Worm (Caenorhabditis elegans): ENCODE measurements around the gene try-4.

try-4 gene

ce11 chrV:20861080-20861479, at the start of gene try-4:
Gene try-4 (minus strand): TSS chrV:20861153.
- TF ChIP-seq unc-62 (GFP tag; optimal IDR thresholded peaks at IDR 0.05): no peak

DNA sequence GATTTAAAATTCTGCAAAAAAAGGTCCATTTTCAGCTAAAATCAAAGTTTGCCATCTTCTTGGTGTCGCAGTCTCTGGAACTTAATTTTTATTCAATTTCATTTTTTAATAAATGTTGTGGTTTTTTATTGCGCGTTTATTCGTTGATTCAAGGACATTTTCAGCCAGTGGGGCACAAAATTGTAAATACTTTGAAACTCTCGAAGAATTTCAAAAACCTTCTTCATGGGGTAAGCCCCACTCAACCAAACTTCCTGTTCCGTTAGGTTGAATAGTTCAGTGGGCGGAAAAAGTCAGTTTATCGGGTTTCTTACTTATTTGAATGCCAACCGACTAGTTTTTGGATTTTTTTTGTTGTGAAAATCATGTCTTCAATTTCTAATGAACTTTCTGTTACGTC, 49.2 kb upstream of the try-4 start, which contains the start of gene ttll-9:
ttll-9 (plus strand) TSS at position 301 of the 400 bp plus-strand sequence.
- no peak for TF ChIP-seq unc-62 (GFP tag; optimal IDR thresholded peaks at IDR 0.05)

ce11 chrV:20909761-20910160, 48.8 kb upstream of the try-4 start:
- no peak for TF ChIP-seq unc-62 (GFP tag; optimal IDR thresholded peaks at IDR 0.05)

- no peak for TF ChIP-seq unc-62 (GFP tag; optimal IDR thresholded peaks at IDR 0.05)
Measured at ce11 chrV:20906977-20907376, 46.0 kb upstream of the try-4 start.

ce11 chrV:20904094-20904268, 43.0 kb upstream of the try-4 start, which contains the start of gene acs-12:
Gene acs-12 (plus strand): TSS chrV:20904169.
- no peak for TF ChIP-seq unc-62 (GFP tag; optimal IDR thresholded peaks at IDR 0.05)

ce11 chrV:20903167-20904093, 42.5 kb upstream of the try-4 start, which contains the start of gene amx-3:
Gene amx-3 (minus strand): TSS chrV:20903714.
- TF ChIP-seq unc-62 (GFP tag; optimal IDR thresholded peaks at IDR 0.05): no peak

DNA sequence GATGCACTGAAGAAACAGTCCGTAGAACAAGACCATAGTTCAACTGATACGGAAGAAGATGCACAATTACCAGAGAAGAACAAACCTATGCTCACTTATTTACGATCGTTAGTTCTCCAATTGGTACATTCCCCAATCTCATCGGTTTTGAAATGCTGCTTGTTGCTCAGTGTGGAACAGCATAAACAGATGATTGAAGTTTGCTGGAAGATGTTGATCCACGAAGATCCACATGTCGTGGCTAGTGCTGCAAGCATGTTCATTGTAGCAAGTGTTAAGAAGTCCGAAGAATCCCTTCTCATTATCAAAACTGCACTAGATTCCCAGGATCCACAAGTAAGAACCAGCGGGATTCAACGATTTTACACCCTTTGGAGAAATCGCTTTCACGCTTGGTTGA, 30.9 kb upstream of the try-4 start:
- TF ChIP-seq unc-62 (GFP tag; optimal IDR thresholded peaks at IDR 0.05): no peak

- no peak for TF ChIP-seq unc-62 (GFP tag; optimal IDR thresholded peaks at IDR 0.05)
Measured at ce11 chrV:20879069-20879667, 18.2 kb upstream of the try-4 start, which contains the start of gene unc-80. Gene unc-80 (plus strand): TSS chrV:20879601.

DNA sequence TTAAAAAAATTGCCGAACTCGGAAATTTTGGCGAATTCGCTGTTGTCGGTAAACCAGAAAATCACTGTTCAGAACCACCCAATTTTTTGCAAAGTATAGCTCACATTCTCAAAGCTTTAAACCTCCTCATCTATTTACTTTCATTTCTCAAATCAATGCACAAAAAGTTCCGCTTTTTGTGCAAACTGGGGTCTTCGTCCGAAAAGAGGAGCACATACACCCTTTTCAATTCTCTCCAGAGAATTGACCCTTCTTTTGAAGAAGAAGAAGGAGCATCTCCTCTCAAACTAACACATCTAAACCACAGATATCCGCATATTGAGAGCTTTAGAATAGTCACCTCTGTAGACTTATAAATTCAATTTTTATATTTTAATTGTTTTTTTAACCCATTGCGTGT, 14.4 kb upstream of the try-4 start:
- TF ChIP-seq unc-62 (GFP tag; optimal IDR thresholded peaks at IDR 0.05): no peak

- TF ChIP-seq unc-62 (GFP tag; optimal IDR thresholded peaks at IDR 0.05): no peak
Measured at ce11 chrV:20873144-20873543, 12.2 kb upstream of the try-4 start.

DNA sequence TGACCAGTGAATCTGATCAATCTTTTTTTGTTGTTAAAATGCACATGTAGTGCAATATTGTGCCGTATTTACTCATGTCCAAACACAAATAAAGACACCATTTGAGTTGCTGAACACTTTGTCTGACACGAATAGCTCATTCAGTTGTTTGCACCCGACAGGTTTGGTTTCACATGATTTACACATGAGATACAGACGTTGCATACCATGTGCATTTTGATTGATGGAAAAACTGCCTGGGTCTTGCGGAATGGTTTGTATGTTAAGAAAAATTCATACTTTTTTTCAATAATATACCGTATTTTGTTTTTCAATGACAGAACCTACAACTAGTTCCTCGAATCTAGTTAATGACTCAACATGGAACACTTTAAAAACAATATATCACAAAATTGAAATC, 10.2 kb upstream of the try-4 start:
- no peak for TF ChIP-seq unc-62 (GFP tag; optimal IDR thresholded peaks at IDR 0.05)

DNA sequence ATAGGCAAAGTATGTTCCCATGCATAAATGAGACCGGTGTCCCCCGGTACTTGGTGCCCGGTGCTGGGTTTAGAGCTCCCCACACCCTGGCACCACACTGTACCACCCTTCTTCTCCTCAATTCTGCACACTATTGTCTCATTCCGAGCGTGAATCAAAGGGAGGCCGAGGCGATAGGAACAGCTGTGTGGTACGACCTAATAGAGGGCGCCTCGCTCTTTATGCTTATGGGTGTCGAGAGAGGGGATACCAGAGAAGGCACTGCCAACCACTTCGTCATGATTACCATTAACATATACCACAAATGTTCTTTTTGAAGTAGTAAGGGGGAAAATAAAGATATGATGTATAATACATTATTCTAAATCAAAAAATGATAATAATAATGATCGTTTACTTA, 9.7 kb upstream of the try-4 start:
- TF ChIP-seq unc-62 (GFP tag; optimal IDR thresholded peaks at IDR 0.05): no peak

- no peak for TF ChIP-seq unc-62 (GFP tag; optimal IDR thresholded peaks at IDR 0.05)
Measured at ce11 chrV:20868329-20868728, 7.4 kb upstream of the try-4 start, which contains the start of gene F31D4.8. Gene F31D4.8 (minus strand): TSS chrV:20868429.

DNA sequence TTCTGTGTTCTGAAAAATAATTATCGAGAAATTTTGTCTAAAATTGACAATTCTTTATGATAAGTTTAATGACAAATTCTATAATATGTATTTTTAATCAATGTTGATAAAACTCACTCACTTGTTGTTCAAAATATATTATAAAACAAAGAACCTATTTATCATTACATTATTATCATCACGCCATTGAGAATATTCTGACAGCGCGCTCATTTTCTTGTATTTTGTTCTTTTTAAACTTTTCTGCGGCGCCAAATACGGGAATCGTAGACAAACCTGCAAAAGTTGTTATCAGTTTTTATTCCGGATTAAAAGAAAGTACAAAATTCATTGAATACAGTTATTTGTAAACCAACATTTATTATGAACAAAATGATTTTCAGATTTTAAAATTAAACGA, 5.5 kb upstream of the try-4 start:
- TF ChIP-seq unc-62 (GFP tag; optimal IDR thresholded peaks at IDR 0.05): no peak

DNA sequence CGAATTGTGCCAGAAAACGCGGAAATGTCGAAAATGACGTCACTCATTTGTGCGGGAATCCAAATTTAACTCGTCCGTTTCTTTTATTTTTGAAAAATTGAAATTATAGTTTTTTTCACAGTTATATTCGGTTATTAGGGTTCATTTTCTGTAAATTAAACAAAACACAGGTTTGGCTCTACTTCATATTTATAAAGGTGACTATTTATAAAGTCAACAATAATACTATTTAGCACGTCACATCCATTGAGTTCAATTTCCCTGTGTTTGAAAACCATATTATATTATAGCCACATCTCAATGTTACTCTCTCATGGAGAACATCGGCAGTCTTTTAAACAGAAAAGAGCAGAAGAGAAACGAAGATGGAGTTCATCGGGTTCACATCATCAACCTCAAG, 1.7 kb upstream of the try-4 start, which contains the start of gene twk-35:
twk-35 (plus strand) TSS at position 301 of the 400 bp plus-strand sequence.
- no peak for TF ChIP-seq unc-62 (GFP tag; optimal IDR thresholded peaks at IDR 0.05)

ce11 chrV:20853581-20854161, 7.3 kb downstream of the try-4 start, which contains the start of gene F31D4.5:
Gene F31D4.5 (plus strand): TSS chrV:20854071.
- no peak for TF ChIP-seq unc-62 (GFP tag; optimal IDR thresholded peaks at IDR 0.05)

All from whole organism, dauer.